Worm (Caenorhabditis elegans) whole organism, L2 larva: ENCODE results near the gene Y57A10A.13.

ENCODE experiments used
- C34F6.9 ChIP-seq: fragments of 150-350 bp; optimal IDR thresholded peaks from 2 replicates; lab custom pipeline; 2014; ENCODE audit warnings: missing biosample characterization, missing genetic modification characterization
- R02D3.7 ChIP-seq: fragments of 150-350 bp; optimal IDR thresholded peaks from 2 replicates; lab custom pipeline; 2014; ENCODE audit warnings: missing biosample characterization, missing genetic modification characterization
- Y55F3AM.14 ChIP-seq: fragments of 200-800 bp; sonication (Bioruptor generic); optimal IDR thresholded peaks from 2 replicates; lab custom pipeline; 2018; ENCODE audit warnings: mild to moderate bottlenecking, missing genetic modification characterization, missing compliant biosample characterization
- aly-2 ChIP-seq: fragments of 150-350 bp; optimal IDR thresholded peaks from 2 replicates; lab custom pipeline; 2014; ENCODE audit warnings: missing biosample characterization, missing genetic modification characterization
- gmeb-1 ChIP-seq: fragments of 150-350 bp; optimal IDR thresholded peaks from 2 replicates; lab custom pipeline; 2014; ENCODE audit warnings: missing biosample characterization, missing genetic modification characterization
- lin-39 ChIP-seq: fragments of 150-350 bp; optimal IDR thresholded peaks from 2 replicates; lab custom pipeline; 2014; ENCODE audit warnings: missing biosample characterization, missing genetic modification reagents, missing genetic modification characterization
- lsy-2 ChIP-seq, 2 experiments: fragments of 150-350 bp in 1 of 2; sonication (generic microtip) in 1 of 2; optimal IDR thresholded peaks; 2 replicates each; lab custom pipeline; 2014 to 2017; ENCODE audit warnings: missing biosample characterization in 2 of 2, missing genetic modification characterization in 2 of 2
- mab-5 ChIP-seq: fragments of 150-350 bp; optimal IDR thresholded peaks from 2 replicates; lab custom pipeline; 2014; ENCODE audit warnings: missing biosample characterization, missing genetic modification characterization
- mdl-1 ChIP-seq, 2 experiments: fragments of 150-350 bp in 1 of 2; sonication (generic microtip) in 1 of 2; optimal IDR thresholded peaks; 2 replicates each; lab custom pipeline; 2017; ENCODE audit warnings: missing biosample characterization in 2 of 2, missing genetic modification characterization in 2 of 2
- nhr-10 ChIP-seq: sonication (generic microtip); optimal IDR thresholded peaks from 2 replicates; lab custom pipeline; 2017; ENCODE audit warnings: missing biosample characterization, missing genetic modification characterization
- nhr-11 ChIP-seq: fragments of 150-350 bp; optimal IDR thresholded peaks from 2 replicates; lab custom pipeline; 2014; ENCODE audit warnings: missing biosample characterization, missing genetic modification characterization
- nhr-12 ChIP-seq: fragments of 150-350 bp; optimal IDR thresholded peaks from 2 replicates; lab custom pipeline; 2014; ENCODE audit warnings: missing biosample characterization, missing genetic modification characterization
- snpc-4 ChIP-seq: fragments of 150-350 bp; optimal IDR thresholded peaks from 2 replicates; lab custom pipeline; 2014; ENCODE audit warnings: missing biosample characterization, missing genetic modification characterization
- unc-39 ChIP-seq: fragments of 150-350 bp; optimal IDR thresholded peaks from 2 replicates; lab custom pipeline; 2014; ENCODE audit warnings: missing biosample characterization, missing genetic modification characterization

- TF ChIP-seq nhr-11 (tag; lab: Kevin White, UChicago) (no peak), unc-39 (no peak), lsy-2 (tag; optimal IDR thresholded peaks at IDR 0.05; lab: Kevin White, UChicago) (peak in 1 of 2 experiments; percentile 55), mdl-1 (tag; optimal IDR thresholded peaks at IDR 0.05; lab: Kevin White, UChicago) (no peak), R02D3.7 (no peak), aly-2 (no peak), nhr-10 (tag; lab: Kevin White, UChicago) (no peak), gmeb-1 (tag; lab: Kevin White, UChicago) (no peak), nhr-12 (tag; lab: Kevin White, UChicago) (no peak), mab-5 (no peak), C34F6.9 (tag; lab: Kevin White, UChicago) (peak; percentile 44), lin-39 (tag; lab: Kevin White, UChicago) (no peak), Y55F3AM.14 (GFP tag; lab: Kevin White, UChicago) (no peak), snpc-4 (no peak)
These were observed 40.3 kb upstream of the Y57A10A.13 start, which contains the start of the genes pqn-87 and rsr-2 for ce11 chrII:12224916-12225406.
